Fruit fly (Drosophila melanogaster): ENCODE data around the gene CG11109.

Gene CG11109

DNA sequence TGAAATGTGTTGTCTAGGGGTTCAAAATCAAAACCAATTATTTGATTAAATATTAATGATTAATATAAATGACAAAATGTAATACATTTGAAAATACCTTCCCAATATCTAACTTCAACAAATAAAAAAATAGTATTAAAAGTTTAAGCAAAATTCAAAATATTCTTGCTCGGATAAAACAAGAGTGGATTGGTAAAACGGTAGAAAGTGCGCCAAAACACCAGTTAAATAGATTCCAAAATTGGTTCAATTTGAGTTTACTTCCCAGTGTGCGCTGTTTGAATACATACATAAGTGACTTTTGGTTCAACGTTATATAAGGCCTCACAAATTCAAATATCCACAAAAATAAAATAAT, 7.0 kb upstream of the CG11109 start (continued):
- TF ChIP-seq dimm (GFP tag; IDR thresholded peaks at IDR 0.05): no peak
- peak; percentile 9 for TF ChIP-seq ems (GFP tag; optimal IDR thresholded peaks at IDR 0.05)
- TF ChIP-seq Lim3 (GFP tag; IDR thresholded peaks at IDR 0.05): no peak
- TF ChIP-seq Ssrp (tag; optimal IDR thresholded peaks at IDR 0.05): peak; percentile 67
- TF ChIP-seq Awh (GFP tag; IDR thresholded peaks at IDR 0.05): peak; percentile 46; the same call in 1 of the 2 replicates
- TF ChIP-seq CG13296 (GFP tag; optimal IDR thresholded peaks at IDR 0.05): peak; percentile 55
- TF ChIP-seq CG15479 (GFP tag; optimal IDR thresholded peaks at IDR 0.05): no peak
- no peak for TF ChIP-seq Poxn (GFP tag; IDR thresholded peaks at IDR 0.05)
- no peak for TF ChIP-seq Sry-β (GFP tag; optimal IDR thresholded peaks at IDR 0.05)
- peak; percentile 67 for TF ChIP-seq D19A (tag; optimal IDR thresholded peaks at IDR 0.05)
- TF ChIP-seq ewg (GFP tag; optimal IDR thresholded peaks at IDR 0.05): peak; percentile 25
- 0 out of 3 replicates have a peak, but pooled peaks have one; percentile 15 for TF ChIP-seq gce (GFP tag; IDR thresholded peaks at IDR 0.05)
- TF ChIP-seq ranshi (GFP tag; IDR thresholded peaks at IDR 0.05): 0 out of 2 replicates have a peak, but pooled peaks have one; percentile 47
- TF ChIP-seq Atf3 (GFP tag; optimal IDR thresholded peaks at IDR 0.05): peak; percentile 12
- TF ChIP-seq da (GFP tag; optimal IDR thresholded peaks at IDR 0.05): no peak
- no peak for TF ChIP-seq HmgZ (tag; optimal IDR thresholded peaks at IDR 0.05)
- TF ChIP-seq Side (GFP tag; optimal IDR thresholded peaks at IDR 0.05): no peak
- peak; percentile 7 for TF ChIP-seq CG3838 (GFP tag; optimal IDR thresholded peaks at IDR 0.05)
- TF ChIP-seq dmrt99B (tag; optimal IDR thresholded peaks at IDR 0.05): peak; percentile 90
- TF ChIP-seq Nf-YA (GFP tag; IDR thresholded peaks at IDR 0.05): no peak
- peak; percentile 76 for TF ChIP-seq CG3281 (GFP tag; optimal IDR thresholded peaks at IDR 0.05)
- TF ChIP-seq CG1233 (GFP tag; optimal IDR thresholded peaks at IDR 0.05): peak; percentile 23
- peak; percentile 11 for TF ChIP-seq CG12744 (GFP tag; optimal IDR thresholded peaks at IDR 0.05)
- TF ChIP-seq Oaz (GFP tag; IDR thresholded peaks at IDR 0.05): peak; percentile 67
- no peak for TF ChIP-seq zf30C (GFP tag; optimal IDR thresholded peaks at IDR 0.05)
- TF ChIP-seq al (GFP tag; IDR thresholded peaks at IDR 0.05): peak; percentile 66
- TF ChIP-seq eve (GFP tag; optimal IDR thresholded peaks at IDR 0.05): no peak
- peak; percentile 56; the same call in 1 of the 3 replicates for TF ChIP-seq ase (GFP tag; IDR thresholded peaks at IDR 0.05)
- peak; percentile 70 for TF ChIP-seq salm (tag; optimal IDR thresholded peaks at IDR 0.05)
- TF ChIP-seq tap (tag; optimal IDR thresholded peaks at IDR 0.05): peak; percentile 38
- no peak for TF ChIP-seq CG43689 (GFP tag; IDR thresholded peaks at IDR 0.05)
- TF ChIP-seq twi (tag; optimal IDR thresholded peaks at IDR 0.05): peak; percentile 6
- TF ChIP-seq kah (GFP tag; optimal IDR thresholded peaks at IDR 0.05): peak; percentile 30
- TF ChIP-seq pfk (GFP tag; optimal IDR thresholded peaks at IDR 0.05): no peak
- TF ChIP-seq gcm2 (GFP tag; optimal IDR thresholded peaks at IDR 0.05): no peak
- TF ChIP-seq phol (tag; optimal IDR thresholded peaks at IDR 0.05): peak; percentile 73
- TF ChIP-seq lab (GFP tag; optimal IDR thresholded peaks at IDR 0.05): peak; percentile 58
- peak; percentile 26 for TF ChIP-seq CG1647 (GFP tag; optimal IDR thresholded peaks at IDR 0.05)
- peak; percentile 60 for TF ChIP-seq BtbVII (GFP tag; optimal IDR thresholded peaks at IDR 0.05)
- TF ChIP-seq scrt (GFP tag; optimal IDR thresholded peaks at IDR 0.05): peak; percentile 34
- TF ChIP-seq GATAe (GFP tag; conservative IDR thresholded peaks at IDR 0.05): 0 out of 2 replicates have a peak, but pooled peaks have one; percentile 30
- no peak for TF ChIP-seq HLH4C (GFP tag; IDR thresholded peaks at IDR 0.05; ENCODE audit: partially characterized antibody)
- TF ChIP-seq B-H2 (GFP tag; optimal IDR thresholded peaks at IDR 0.05): peak; percentile 4
- no peak for TF ChIP-seq Doc3 (GFP tag; IDR thresholded peaks at IDR 0.05; ENCODE audit: partially characterized antibody)
- no peak for TF ChIP-seq abd-A (tag; optimal IDR thresholded peaks at IDR 0.05)
- TF ChIP-seq CG31388 (GFP tag; optimal IDR thresholded peaks at IDR 0.05): no peak
- peak; percentile 71 for TF ChIP-seq ATbp (GFP tag; optimal IDR thresholded peaks at IDR 0.05)
- no peak for TF ChIP-seq NC2β (GFP tag; optimal IDR thresholded peaks at IDR 0.05)
- TF ChIP-seq wor (GFP tag; IDR thresholded peaks at IDR 0.05): peak; percentile 56
- TF ChIP-seq tll (GFP tag; optimal IDR thresholded peaks at IDR 0.05): no peak
- TF ChIP-seq C15 (GFP tag; IDR thresholded peaks at IDR 0.05): 0 out of 3 replicates have a peak, but pooled peaks have one; percentile 5

All from whole organism, embryonic.